Worm (Caenorhabditis elegans) whole organism, late embryonic: ENCODE data around the gene sra-36.

Source experiments
- K09A11.1 ChIP-seq: sonication (generic microtip); optimal IDR thresholded peaks from 2 replicates; lab custom pipeline; 2017; ENCODE audit warnings: antibody characterized with exemption, mild to moderate bottlenecking, missing genetic modification characterization, missing compliant biosample characterization; ENCODE audit not compliant: insufficient read depth
- T23F11.4 ChIP-seq: fragments of 200-800 bp; sonication (Bioruptor generic); optimal IDR thresholded peaks from 2 replicates; lab custom pipeline; 2018; ENCODE audit warnings: mild to moderate bottlenecking, missing genetic modification characterization, missing compliant biosample characterization
- ceh-34 ChIP-seq: sonication (generic microtip); optimal IDR thresholded peaks from 2 replicates; lab custom pipeline; 2016; ENCODE audit warnings: mild to moderate bottlenecking, missing genetic modification characterization, missing compliant biosample characterization
- che-1 ChIP-seq: sonication (generic microtip); optimal IDR thresholded peaks from 2 replicates; lab custom pipeline; 2016; ENCODE audit warnings: mild to moderate bottlenecking, missing genetic modification characterization, missing compliant biosample characterization
- eyg-1 ChIP-seq: sonication (generic microtip); optimal IDR thresholded peaks from 2 replicates; lab custom pipeline; 2016; ENCODE audit warnings: missing genotype, missing genetic modification characterization, missing compliant biosample characterization
- nhr-11 ChIP-seq: fragments of 150-350 bp; optimal IDR thresholded peaks from 2 replicates; lab custom pipeline; 2014; ENCODE audit warnings: missing biosample characterization, missing genetic modification characterization
- pat-9 ChIP-seq: fragments of 200-800 bp; sonication (Bioruptor generic); optimal IDR thresholded peaks from 2 replicates; lab custom pipeline; 2018; ENCODE audit warnings: mild to moderate bottlenecking, missing genetic modification characterization, moderate library complexity, missing compliant biosample characterization
- pax-1 ChIP-seq: fragments of 150-350 bp; optimal IDR thresholded peaks from 2 replicates; lab custom pipeline; 2014; ENCODE audit warnings: missing biosample characterization, missing genetic modification characterization
- pha-4 ChIP-seq: fragments of 150-350 bp; optimal IDR thresholded peaks from 2 replicates; lab custom pipeline; 2018; ENCODE audit warnings: missing biosample characterization, missing genetic modification reagents, missing genetic modification characterization
- pqm-1 ChIP-seq: sonication (generic microtip); optimal IDR thresholded peaks from 2 replicates; lab custom pipeline; 2016; ENCODE audit warnings: missing genetic modification characterization, missing compliant biosample characterization
- pros-1 ChIP-seq: fragments of 150-350 bp; optimal IDR thresholded peaks from 2 replicates; lab custom pipeline; 2014; ENCODE audit warnings: missing biosample characterization, missing genetic modification reagents, missing genetic modification characterization
- sox-4 ChIP-seq: sonication (generic microtip); optimal IDR thresholded peaks from 2 replicates; lab custom pipeline; 2017; ENCODE audit warnings: mild to moderate bottlenecking, missing genetic modification characterization, inconsistent platforms, missing compliant biosample characterization
- unc-3 ChIP-seq, 2 experiments: fragments of 200-800 bp in 1 of 2; sonication (Bioruptor generic) in 1 of 2; sonication (generic microtip) in 1 of 2; conservative IDR thresholded peaks in 1 of 2; optimal IDR thresholded peaks in 1 of 2; 2 replicates each; pipeline versions ENCODE4 v1.3.6 to Lab custom; 2016 to 2022; ENCODE audit warnings: missing compliant biosample characterization in 2 of 2, missing genetic modification characterization in 2 of 2, missing genetic modification reagents in 1 of 2
- zip-5 ChIP-seq: sonication (generic microtip); optimal IDR thresholded peaks from 2 replicates; lab custom pipeline; 2016; ENCODE audit warnings: missing genetic modification characterization, missing compliant biosample characterization

DNA sequence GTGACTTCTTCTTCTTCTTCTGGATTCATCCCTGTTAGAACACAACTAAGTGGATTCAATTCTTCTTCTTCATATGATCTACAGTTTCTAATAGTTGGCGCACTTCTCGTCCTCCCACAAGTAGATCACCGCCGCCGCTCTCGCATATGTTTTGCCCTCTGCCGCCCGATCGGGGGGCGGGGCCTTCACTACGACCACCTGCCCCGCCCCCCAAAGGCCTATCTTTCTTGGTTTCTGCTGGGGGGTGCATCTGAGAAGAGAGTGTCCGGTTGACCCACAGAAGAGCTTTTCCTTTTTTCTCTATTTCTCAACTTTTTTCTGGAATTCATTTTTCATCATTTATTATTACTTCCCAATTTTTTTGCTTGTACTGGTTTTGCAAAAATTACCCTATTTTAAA lies 30.6 kb upstream of the sra-36 start:
- TF ChIP-seq T23F11.4 (no peak), pha-4 (no peak), pqm-1 (tag; lab: Kevin White, UChicago) (no peak), unc-3 (GFP tag; conservative IDR thresholded peaks at IDR 0.05; lab: Robert Waterston, UW) (no peak), unc-3 (tag; optimal IDR thresholded peaks at IDR 0.05; lab: Kevin White, UChicago) (no peak), pax-1 (tag; lab: Kevin White, UChicago) (no peak), nhr-11 (no peak), K09A11.1 (tag; lab: Kevin White, UChicago) (no peak), che-1 (tag; lab: Kevin White, UChicago) (no peak), eyg-1 (tag; lab: Kevin White, UChicago) (no peak), zip-5 (no peak), ceh-34 (tag; lab: Kevin White, UChicago) (peak; percentile 1), sox-4 (tag; lab: Kevin White, UChicago) (no peak), pat-9 (no peak), pros-1 (no peak)
